Worm (Caenorhabditis elegans): ENCODE measurements around the gene T15B12.2.

The T15B12.2 gene

ce11 chrIII:5305725-5306124 is 4.0 kb upstream of the T15B12.2 start (continued):
- peak; percentile 75 for TF ChIP-seq pqm-1 (tag; optimal IDR thresholded peaks at IDR 0.05)
- TF ChIP-seq pros-1 (tag; optimal IDR thresholded peaks at IDR 0.05): no peak
- TF ChIP-seq unc-42 (tag; optimal IDR thresholded peaks at IDR 0.05): peak; percentile 18
- no peak for TF ChIP-seq unc-55 (GFP tag; optimal IDR thresholded peaks at IDR 0.05)
- TF ChIP-seq fkh-6 (tag; optimal IDR thresholded peaks at IDR 0.05): peak; percentile 64
- no peak for TF ChIP-seq K09A11.1 (tag; optimal IDR thresholded peaks at IDR 0.05; ENCODE audit: insufficient read depth)
- TF ChIP-seq eyg-1 (tag; optimal IDR thresholded peaks at IDR 0.05): no peak
- peak; percentile 30 for TF ChIP-seq pag-3 (tag; optimal IDR thresholded peaks at IDR 0.05; ENCODE audit: borderline replicate concordance)
- TF ChIP-seq ref-2 (tag; optimal IDR thresholded peaks at IDR 0.05): peak; percentile 49
- no peak for TF ChIP-seq pax-1 (tag; optimal IDR thresholded peaks at IDR 0.05)
- peak; percentile 59 for TF ChIP-seq nhr-232 (tag; optimal IDR thresholded peaks at IDR 0.05)
- TF ChIP-seq K02D7.2 (tag; optimal IDR thresholded peaks at IDR 0.05): peak; percentile 76
- TF ChIP-seq che-1 (tag; optimal IDR thresholded peaks at IDR 0.05): peak; percentile 73
- TF ChIP-seq ceh-2 (tag; optimal IDR thresholded peaks at IDR 0.05): peak; percentile 46
- peak; percentile 35 for TF ChIP-seq ceh-24 (tag; optimal IDR thresholded peaks at IDR 0.05)
- no peak for TF ChIP-seq sox-2 (GFP tag; IDR thresholded peaks at IDR 0.05)
- TF ChIP-seq ztf-16 (tag; optimal IDR thresholded peaks at IDR 0.05): peak; percentile 72
- TF ChIP-seq rnt-1 (tag; optimal IDR thresholded peaks at IDR 0.05): peak; percentile 44
- peak; percentile 54 for TF ChIP-seq sdc-2 (tag; optimal IDR thresholded peaks at IDR 0.05)
- no peak for TF ChIP-seq nhr-11 (tag; optimal IDR thresholded peaks at IDR 0.05)
- no peak for TF ChIP-seq pha-4 (tag; optimal IDR thresholded peaks at IDR 0.05)
- peak; percentile 61 for TF ChIP-seq ttx-3 (tag; optimal IDR thresholded peaks at IDR 0.05)
- peak; percentile 52 for TF ChIP-seq tbx-2 (tag; optimal IDR thresholded peaks at IDR 0.05)
- peak; percentile 44 for TF ChIP-seq npax-4 (tag; optimal IDR thresholded peaks at IDR 0.05)
- TF ChIP-seq mec-3 (tag; optimal IDR thresholded peaks at IDR 0.05; ENCODE audit: borderline replicate concordance): no peak
- TF ChIP-seq elt-4 (tag; optimal IDR thresholded peaks at IDR 0.05): no peak
- TF ChIP-seq ceh-14 (tag; optimal IDR thresholded peaks at IDR 0.05): peak; percentile 90
- TF ChIP-seq hlh-8 (tag; optimal IDR thresholded peaks at IDR 0.05): no peak

- TF ChIP-seq C38D4.7 (GFP tag; optimal IDR thresholded peaks at IDR 0.05) (no peak), zip-5 (tag; optimal IDR thresholded peaks at IDR 0.05) (no peak), fkh-10 (GFP tag; optimal IDR thresholded peaks at IDR 0.05) (no peak)
These were observed 2.4 kb upstream of the T15B12.2 start for ce11 chrIII:5304044-5304443.

- TF ChIP-seq hlh-13 (GFP tag; optimal IDR thresholded peaks at IDR 0.05): peak; percentile 88
- peak; percentile 73 for TF ChIP-seq hlh-8 (tag; optimal IDR thresholded peaks at IDR 0.05)
- peak; percentile 89 for TF ChIP-seq ceh-14 (tag; optimal IDR thresholded peaks at IDR 0.05)
- peak; percentile 85 for TF ChIP-seq ttx-3 (tag; optimal IDR thresholded peaks at IDR 0.05)
- TF ChIP-seq che-1 (tag; optimal IDR thresholded peaks at IDR 0.05): peak; percentile 90
- no peak for TF ChIP-seq elt-4 (tag; optimal IDR thresholded peaks at IDR 0.05)
- peak; percentile 94 for TF ChIP-seq hlh-6 (tag; optimal IDR thresholded peaks at IDR 0.05)
- peak; percentile 79 for TF ChIP-seq npax-4 (tag; optimal IDR thresholded peaks at IDR 0.05)
- TF ChIP-seq ceh-31 (tag; optimal IDR thresholded peaks at IDR 0.05): peak; percentile 57
- no peak for TF ChIP-seq nhr-11 (tag; optimal IDR thresholded peaks at IDR 0.05)
- TF ChIP-seq ceh-48 (tag; optimal IDR thresholded peaks at IDR 0.05): peak; percentile 75
- peak; percentile 34 for TF ChIP-seq fkh-10 (GFP tag; optimal IDR thresholded peaks at IDR 0.05)
- TF ChIP-seq lim-6 (tag; optimal IDR thresholded peaks at IDR 0.05): peak; percentile 22
- TF ChIP-seq K09A11.1 (tag; optimal IDR thresholded peaks at IDR 0.05; ENCODE audit: insufficient read depth): peak; percentile 70
- TF ChIP-seq ets-4 (tag; optimal IDR thresholded peaks at IDR 0.05): peak; percentile 88
- TF ChIP-seq lin-11 (tag; optimal IDR thresholded peaks at IDR 0.05): peak; percentile 66
- peak; percentile 81 for TF ChIP-seq T23F11.4 (GFP tag; optimal IDR thresholded peaks at IDR 0.05)
- TF ChIP-seq sox-2 (GFP tag; IDR thresholded peaks at IDR 0.05): peak; percentile 78
- peak; percentile 86 for TF ChIP-seq sox-4 (tag; optimal IDR thresholded peaks at IDR 0.05)
- peak; percentile 84 for TF ChIP-seq elt-2 (tag; optimal IDR thresholded peaks at IDR 0.05)
- no peak for TF ChIP-seq pax-1 (tag; optimal IDR thresholded peaks at IDR 0.05)
- TF ChIP-seq ceh-2 (tag; optimal IDR thresholded peaks at IDR 0.05): peak; percentile 80
- TF ChIP-seq ceh-24 (tag; optimal IDR thresholded peaks at IDR 0.05): peak; percentile 41
- peak; percentile 63 for TF ChIP-seq eyg-1 (tag; optimal IDR thresholded peaks at IDR 0.05)
- peak; percentile 13 for TF ChIP-seq tbx-7 (tag; optimal IDR thresholded peaks at IDR 0.05)
- peak; percentile 87 for TF ChIP-seq fax-1 (tag; optimal IDR thresholded peaks at IDR 0.05)
- peak; percentile 85 for TF ChIP-seq ceh-18 (tag; optimal IDR thresholded peaks at IDR 0.05)
- TF ChIP-seq pag-3 (tag; optimal IDR thresholded peaks at IDR 0.05; ENCODE audit: borderline replicate concordance): no peak
- peak; percentile 67 for TF ChIP-seq odd-2 (tag; optimal IDR thresholded peaks at IDR 0.05)
- TF ChIP-seq unc-3 (GFP tag; conservative IDR thresholded peaks at IDR 0.05): peak; percentile 82
- TF ChIP-seq unc-3 (tag; optimal IDR thresholded peaks at IDR 0.05): peak; percentile 78
- peak; percentile 73 for TF ChIP-seq dve-1 (tag; optimal IDR thresholded peaks at IDR 0.05)
These were observed 6.8 kb downstream of the T15B12.2 start for ce11 chrIII:5294867-5295266.
